Worm (Caenorhabditis elegans) whole organism, L4 larva: ENCODE measurements around the gene ncs-1.

Experiments used
- R02D3.7 ChIP-seq: fragments of 150-350 bp; sonication (generic microtip); optimal IDR thresholded peaks from 3 replicates; lab custom pipeline; 2014; ENCODE audit warnings: missing biosample characterization, missing genetic modification characterization
- Y105C5A.15 ChIP-seq: fragments of 200-800 bp; sonication (Bioruptor generic); IDR thresholded peaks from 2 replicates; pipeline ENCODE4 v1.3.6; 2022; ENCODE audit warnings: missing genetic modification characterization, missing compliant biosample characterization
- Y5F2A.4 ChIP-seq: fragments of 200-800 bp; sonication (Bioruptor generic); optimal IDR thresholded peaks from 2 replicates; lab custom pipeline; 2018; ENCODE audit warnings: mild to moderate bottlenecking, missing genetic modification characterization, missing compliant biosample characterization
- ZK546.5 ChIP-seq, 2 experiments: sonication (generic microtip); optimal IDR thresholded peaks; 2 replicates each; lab custom pipeline; 2017; ENCODE audit warnings: missing biosample characterization in 2 of 2, missing genetic modification characterization in 2 of 2
- aha-1 ChIP-seq: fragments of 150-350 bp; peaks from one replicate; lab custom pipeline; 2014; ENCODE audit warnings: missing biosample characterization, missing genetic modification characterization
- arid-1 ChIP-seq: fragments of 200-800 bp; sonication (Bioruptor generic); conservative IDR thresholded peaks from 2 replicates; pipeline ENCODE4 v1.3.6; 2022; ENCODE audit warnings: missing genetic modification reagents, missing genetic modification characterization, missing compliant biosample characterization
- ceh-20 ChIP-seq: fragments of 200-800 bp; sonication (Bioruptor generic); IDR thresholded peaks from 2 replicates; pipeline ENCODE4 v1.3.6; 2022; ENCODE audit warnings: missing genetic modification reagents, missing genetic modification characterization, missing compliant biosample characterization
- ceh-28 ChIP-seq: fragments of 150-350 bp; optimal IDR thresholded peaks from 2 replicates; lab custom pipeline; 2014; ENCODE audit warnings: missing biosample characterization, missing genetic modification reagents, missing genetic modification characterization
- ceh-32 ChIP-seq: sonication (generic microtip); optimal IDR thresholded peaks from 2 replicates; lab custom pipeline; 2016; ENCODE audit warnings: mild to moderate bottlenecking, missing genetic modification characterization, missing compliant biosample characterization; ENCODE audit not compliant: poor library complexity
- ces-1 ChIP-seq: fragments of 150-350 bp; sonication (generic microtip); optimal IDR thresholded peaks from 4 replicates; lab custom pipeline; 2014; ENCODE audit warnings: missing biosample characterization, missing genetic modification reagents, missing genetic modification characterization
- ctbp-1 ChIP-seq: fragments of 200-800 bp; sonication (Bioruptor generic); IDR thresholded peaks from 2 replicates; pipeline ENCODE4 v1.3.6; 2022; ENCODE audit warnings: missing genetic modification reagents, missing genetic modification characterization, missing compliant biosample characterization
- daf-16 ChIP-seq, 3 experiments: sonication (generic microtip); optimal IDR thresholded peaks; 2 replicates each; lab custom pipeline; 2016 to 2017; ENCODE audit warnings: missing genetic modification characterization in 3 of 3, missing genetic modification reagents in 3 of 3, mild to moderate bottlenecking in 2 of 3, missing compliant biosample characterization in 2 of 3, missing biosample characterization in 1 of 3, moderate library complexity in 1 of 3
- daf-19 ChIP-seq: fragments of 200-800 bp; sonication (Bioruptor generic); conservative IDR thresholded peaks from 2 replicates; pipeline ENCODE4 v1.3.6; 2022; ENCODE audit warnings: missing genetic modification characterization, missing compliant biosample characterization
- daf-8 ChIP-seq: fragments of 200-800 bp; sonication (Bioruptor generic); IDR thresholded peaks from 2 replicates; pipeline ENCODE4 v1.3.6; 2022; ENCODE audit warnings: missing genetic modification characterization, missing compliant biosample characterization
- dmd-6 ChIP-seq: fragments of 200-800 bp; sonication (Bioruptor generic); IDR thresholded peaks from 2 replicates; pipeline ENCODE4 v1.3.6; 2022; ENCODE audit warnings: missing genetic modification reagents, missing genetic modification characterization, missing compliant biosample characterization
- dmd-9 ChIP-seq: fragments of 200-800 bp; sonication (Bioruptor generic); IDR thresholded peaks from 2 replicates; pipeline ENCODE4 v1.3.6; 2022; ENCODE audit warnings: missing genetic modification reagents, missing genetic modification characterization, missing compliant biosample characterization
- duxl-1 ChIP-seq: sonication (generic microtip); optimal IDR thresholded peaks from 2 replicates; lab custom pipeline; 2016; ENCODE audit warnings: mild to moderate bottlenecking, missing genetic modification characterization, moderate library complexity, missing compliant biosample characterization; ENCODE audit not compliant: poor library complexity
- egl-27 ChIP-seq: sonication (generic microtip); optimal IDR thresholded peaks from 3 replicates; lab custom pipeline; 2017; ENCODE audit warnings: missing biosample characterization, missing genetic modification reagents, missing genetic modification characterization
- gei-8 ChIP-seq: fragments of 200-800 bp; sonication (Bioruptor generic); optimal IDR thresholded peaks from 2 replicates; lab custom pipeline; 2018; ENCODE audit warnings: mild to moderate bottlenecking, missing genetic modification characterization, missing compliant biosample characterization
- hif-1 ChIP-seq, 2 experiments: sonication (generic microtip); optimal IDR thresholded peaks; 2 replicates each; lab custom pipeline; 2016 to 2017; ENCODE audit warnings: missing compliant biosample characterization in 2 of 2, missing genetic modification characterization in 2 of 2, missing genetic modification reagents in 2 of 2, missing genotype in 2 of 2, mild to moderate bottlenecking in 1 of 2
- hlh-11 ChIP-seq: fragments of 200-800 bp; sonication (Bioruptor generic); optimal IDR thresholded peaks from 2 replicates; lab custom pipeline; 2018; ENCODE audit warnings: mild to moderate bottlenecking, missing genetic modification characterization, missing compliant biosample characterization
- hlh-30 ChIP-seq: sonication (generic microtip); optimal IDR thresholded peaks from 2 replicates; lab custom pipeline; 2017; ENCODE audit warnings: antibody characterized with exemption, mild to moderate bottlenecking, missing genetic modification characterization, missing compliant biosample characterization; ENCODE audit not compliant: insufficient read depth
- hmg-1.1 ChIP-seq: fragments of 200-800 bp; sonication (Bioruptor generic); IDR thresholded peaks from 2 replicates; pipeline ENCODE4 v1.3.6; 2022; ENCODE audit warnings: missing genetic modification reagents, missing genetic modification characterization, missing compliant biosample characterization
- lin-1 ChIP-seq: fragments of 200-800 bp; sonication (Bioruptor generic); IDR thresholded peaks from 2 replicates; pipeline ENCODE4 v1.3.6; 2022; ENCODE audit warnings: missing genetic modification reagents, missing genetic modification characterization, missing compliant biosample characterization
- lin-13 ChIP-seq: fragments of 150-350 bp; optimal IDR thresholded peaks from 2 replicates; lab custom pipeline; 2014; ENCODE audit warnings: missing biosample characterization, missing genetic modification reagents, missing genetic modification characterization
- lin-15B ChIP-seq: fragments of 150-350 bp; sonication (generic microtip); optimal IDR thresholded peaks from 3 replicates; lab custom pipeline; 2014; ENCODE audit warnings: missing biosample characterization, missing genetic modification characterization
- lsy-2 ChIP-seq, 2 experiments: fragments of 150-350 bp in 1 of 2; sonication (generic microtip) in 1 of 2; optimal IDR thresholded peaks; 2 replicates each; lab custom pipeline; 2014 to 2017; ENCODE audit warnings: missing biosample characterization in 2 of 2, missing genetic modification characterization in 2 of 2
- madf-9 ChIP-seq: fragments of 200-800 bp; sonication (Bioruptor generic); conservative IDR thresholded peaks from 2 replicates; pipeline ENCODE4 v1.3.6; 2022; ENCODE audit warnings: missing genetic modification reagents, missing genetic modification characterization, missing compliant biosample characterization
- nhr-11 ChIP-seq: fragments of 150-350 bp; optimal IDR thresholded peaks from 2 replicates; lab custom pipeline; 2014; ENCODE audit warnings: missing biosample characterization, missing genetic modification characterization
- nhr-237 ChIP-seq: sonication (generic microtip); optimal IDR thresholded peaks from 2 replicates; lab custom pipeline; 2017; ENCODE audit warnings: missing biosample characterization, missing genetic modification characterization
- nhr-25 ChIP-seq: sonication (generic microtip); optimal IDR thresholded peaks from 2 replicates; lab custom pipeline; 2017; ENCODE audit warnings: missing genetic modification characterization, mild to moderate bottlenecking, missing compliant biosample characterization, antibody characterized with exemption, moderate library complexity, borderline replicate concordance; ENCODE audit not compliant: insufficient read depth
- nhr-28 ChIP-seq: fragments of 150-350 bp; optimal IDR thresholded peaks from 2 replicates; lab custom pipeline; 2014; ENCODE audit warnings: missing biosample characterization, missing genetic modification characterization
- nhr-6 ChIP-seq: fragments of 150-350 bp; optimal IDR thresholded peaks from 2 replicates; lab custom pipeline; 2014; ENCODE audit warnings: missing biosample characterization, missing genetic modification characterization
- pha-4 ChIP-seq, 2 experiments: fragments of 150-350 bp in 1 of 2; fragments of 200-800 bp in 1 of 2; sonication (Bioruptor generic) in 1 of 2; IDR thresholded peaks in 1 of 2; optimal IDR thresholded peaks in 1 of 2; 2 replicates each; pipeline versions ENCODE4 v1.3.6 to Lab custom; 2014 to 2022; ENCODE audit warnings: missing genetic modification characterization in 2 of 2, missing genetic modification reagents in 2 of 2, missing biosample characterization in 1 of 2, missing compliant biosample characterization in 1 of 2
- php-3 ChIP-seq: fragments of 200-800 bp; sonication (Bioruptor generic); IDR thresholded peaks from 2 replicates; pipeline ENCODE4 v1.3.6; 2022; ENCODE audit warnings: missing genetic modification reagents, missing genetic modification characterization, missing compliant biosample characterization
- pqm-1 ChIP-seq: sonication (generic microtip); optimal IDR thresholded peaks from 2 replicates; lab custom pipeline; 2017; ENCODE audit warnings: missing biosample characterization, missing genetic modification characterization
- rbr-2 ChIP-seq: sonication (generic microtip); optimal IDR thresholded peaks from 2 replicates; lab custom pipeline; 2016; ENCODE audit warnings: missing genotype, missing genetic modification characterization, missing compliant biosample characterization
- unc-130 ChIP-seq: sonication (generic microtip); optimal IDR thresholded peaks from 2 replicates; lab custom pipeline; 2016; ENCODE audit warnings: missing genetic modification reagents, missing genetic modification characterization, missing compliant biosample characterization
- vab-7 ChIP-seq: fragments of 200-800 bp; sonication (Bioruptor generic); IDR thresholded peaks from 2 replicates; pipeline ENCODE4 v1.3.6; 2022; ENCODE audit warnings: missing genetic modification reagents, missing genetic modification characterization, missing compliant biosample characterization
- zfp-2 ChIP-seq: sonication (generic microtip); optimal IDR thresholded peaks from 2 replicates; lab custom pipeline; 2016; ENCODE audit warnings: mild to moderate bottlenecking, missing genetic modification characterization, missing compliant biosample characterization
- ztf-11 ChIP-seq: fragments of 150-350 bp; optimal IDR thresholded peaks from 2 replicates; lab custom pipeline; 2014; ENCODE audit warnings: missing biosample characterization, missing genetic modification characterization
- ztf-7 ChIP-seq: fragments of 150-350 bp; optimal IDR thresholded peaks from 2 replicates; lab custom pipeline; 2014; ENCODE audit warnings: missing biosample characterization, missing genetic modification characterization

ncs-1 gene

ce11 chrX:924495-925008 lies 38.5 kb downstream of the ncs-1 start, which contains the start of the genes pifk-1 and tbc-11 (continued):
- TF ChIP-seq pqm-1 (tag; lab: Kevin White, UChicago) (no peak), daf-16 (GFP tag; optimal IDR thresholded peaks at IDR 0.05; lab: Kevin White, UChicago) (no peak), daf-16 (tag; optimal IDR thresholded peaks at IDR 0.05; lab: Kevin White, UChicago) (peak; percentile 82), nhr-25 (tag; lab: Kevin White, UChicago) (peak; percentile 39), php-3 (no peak), rbr-2 (tag; lab: Kevin White, UChicago) (no peak), Y5F2A.4 (GFP tag; lab: Kevin White, UChicago) (no peak), hlh-11 (tag; lab: Kevin White, UChicago) (peak; percentile 71), dmd-6 (GFP tag; lab: Robert Waterston, UW) (peak; percentile 40; the same call in 1 of the 2 replicates), ztf-7 (tag; lab: Kevin White, UChicago) (no peak), lin-15B (tag; lab: Kevin White, UChicago) (no peak), ces-1 (GFP tag; lab: Kevin White, UChicago) (no peak), lin-13 (peak; percentile 40), daf-8 (no peak), nhr-11 (tag; lab: Kevin White, UChicago) (no peak), gei-8 (GFP tag; lab: Kevin White, UChicago) (no peak), daf-19 (GFP tag; lab: Robert Waterston, UW) (no peak), aha-1 (tag; lab: Kevin White, UChicago) (no peak), ztf-11 (no peak), madf-9 (GFP tag; lab: Robert Waterston, UW) (no peak), lsy-2 (tag; optimal IDR thresholded peaks at IDR 0.05; lab: Kevin White, UChicago) (peak in 1 of 2 experiments; percentile 70), Y105C5A.15 (no peak), hlh-30 (peak; percentile 91), dmd-9 (GFP tag; lab: Robert Waterston, UW) (no peak), R02D3.7 (no peak), duxl-1 (tag; lab: Kevin White, UChicago) (no peak), ceh-28 (tag; lab: Kevin White, UChicago) (no peak), nhr-237 (tag; lab: Kevin White, UChicago) (no peak), arid-1 (GFP tag; lab: Robert Waterston, UW) (0 out of 2 replicates have a peak, but pooled peaks have one; percentile 41), egl-27 (tag; lab: Kevin White, UChicago) (no peak), ceh-32 (tag; lab: Kevin White, UChicago) (no peak), lin-1 (GFP tag; lab: Robert Waterston, UW) (no peak), ctbp-1 (GFP tag; lab: Robert Waterston, UW) (no peak), unc-130 (GFP tag; lab: Kevin White, UChicago) (no peak), nhr-6 (tag; lab: Kevin White, UChicago) (peak; percentile 26), ZK546.5 (tag; optimal IDR thresholded peaks at IDR 0.05; lab: Kevin White, UChicago) (no peak), hmg-1.1 (GFP tag; lab: Robert Waterston, UW) (0 out of 2 replicates have a peak, but pooled peaks have one; percentile 14), ceh-20 (GFP tag; lab: Robert Waterston, UW) (no peak), zfp-2 (no peak), pha-4 (GFP tag; IDR thresholded peaks at IDR 0.05; lab: Robert Waterston, UW) (no peak), pha-4 (tag; optimal IDR thresholded peaks at IDR 0.05; lab: Kevin White, UChicago) (peak; percentile 95), vab-7 (GFP tag; lab: Robert Waterston, UW) (no peak), hif-1 (tag; optimal IDR thresholded peaks at IDR 0.05; lab: Kevin White, UChicago) (peak in 1 of 2 experiments; percentile 46), nhr-28 (tag; lab: Kevin White, UChicago) (peak; percentile 74)
